Fruit fly (Drosophila melanogaster): ENCODE results near the gene thoc7.

DNA sequence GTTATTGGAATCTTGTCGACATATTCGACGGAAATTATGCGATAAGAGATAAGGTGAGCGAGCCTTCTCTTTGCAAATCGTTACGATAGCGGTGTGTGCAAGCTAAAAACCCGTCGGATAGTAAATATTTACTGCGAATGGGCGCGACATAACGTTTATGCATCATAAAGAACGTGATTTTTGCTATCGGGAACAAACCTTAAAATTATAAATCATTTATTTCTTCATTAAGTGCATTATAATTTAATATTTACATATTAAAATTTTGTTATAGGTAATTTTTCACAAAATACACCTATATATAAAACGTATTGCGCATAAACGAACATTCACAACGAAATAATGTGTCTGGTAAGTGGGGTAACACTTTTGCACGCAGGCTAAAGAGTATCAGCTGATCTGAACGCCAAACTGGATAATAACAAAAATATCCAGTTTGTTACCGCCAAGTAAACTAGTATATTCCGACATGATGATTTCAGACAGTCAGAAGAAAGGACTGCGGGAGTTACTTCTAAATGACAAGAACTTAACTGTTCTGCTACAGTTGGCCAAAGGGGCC lies 6.7 kb downstream of the thoc7 start, which contains the start of the genes Gk1 and CG13876:
- TF ChIP-seq rgr (GFP tag; optimal IDR thresholded peaks at IDR 0.05) = peak; percentile 97
- TF ChIP-seq CrebA (GFP tag; optimal IDR thresholded peaks at IDR 0.05; ENCODE audit: borderline replicate concordance) = no peak
- TF ChIP-seq woc (GFP tag; optimal IDR thresholded peaks at IDR 0.05) = no peak
- TF ChIP-seq fru (GFP tag; optimal IDR thresholded peaks at IDR 0.05) = peak; percentile 95
- TF ChIP-seq sv (GFP tag; optimal IDR thresholded peaks at IDR 0.05) = peak; percentile 73
- TF ChIP-seq psq (GFP tag; optimal IDR thresholded peaks at IDR 0.05) = peak; percentile 91
- TF ChIP-seq br (GFP tag; optimal IDR thresholded peaks at IDR 0.05) = no peak
- no peak for TF ChIP-seq usp (GFP tag; optimal IDR thresholded peaks at IDR 0.05)
- TF ChIP-seq OdsH (GFP tag; optimal IDR thresholded peaks at IDR 0.05) = peak; percentile 96
- no peak for TF ChIP-seq lola (GFP tag; optimal IDR thresholded peaks at IDR 0.05)

All from whole organism, wandering third instar larva.